Fruit fly (Drosophila melanogaster): Measurements from ENCODE around the gene Neb-cGP.

The Neb-cGP gene

DNA sequence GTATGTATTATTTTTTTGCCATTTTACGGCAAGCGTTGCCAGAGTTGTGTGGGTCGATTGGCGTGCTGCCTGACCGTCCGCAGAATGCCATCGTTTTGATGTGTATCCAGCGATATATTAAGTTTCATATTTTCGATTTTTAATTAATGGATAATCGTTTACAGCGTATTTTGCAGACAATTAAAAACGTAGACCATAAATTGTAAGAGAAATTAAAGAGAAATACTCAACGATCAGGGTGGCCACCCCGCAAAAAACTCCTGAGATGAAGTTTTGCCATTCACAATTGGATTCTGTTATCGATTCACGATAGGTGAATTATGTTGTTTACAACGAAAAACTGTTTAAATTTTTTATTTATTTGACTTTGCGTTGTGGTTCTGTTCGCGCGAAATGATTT, 14.1 kb downstream of the Neb-cGP start, which contains the start of gene nocte:
TSS of gene nocte (minus strand) at position 51 of the 400 bp plus-strand sequence.
- TF ChIP-seq CG6276 (GFP tag; optimal IDR thresholded peaks at IDR 0.05) (no peak), Eip78C (GFP tag) (peak; percentile 52), CG10631 (GFP tag; optimal IDR thresholded peaks at IDR 0.05) (peak; percentile 11), Hr39 (GFP tag; optimal IDR thresholded peaks at IDR 0.05) (peak; percentile 18), CG31627 (GFP tag; optimal IDR thresholded peaks at IDR 0.05) (peak; percentile 19), svp (GFP tag) (peak; percentile 76), esn (GFP tag; optimal IDR thresholded peaks at IDR 0.05) (peak; percentile 22), CG1621 (tag; optimal IDR thresholded peaks at IDR 0.05) (no peak), cyc (GFP tag; optimal IDR thresholded peaks at IDR 0.05) (peak; percentile 28)

DNA sequence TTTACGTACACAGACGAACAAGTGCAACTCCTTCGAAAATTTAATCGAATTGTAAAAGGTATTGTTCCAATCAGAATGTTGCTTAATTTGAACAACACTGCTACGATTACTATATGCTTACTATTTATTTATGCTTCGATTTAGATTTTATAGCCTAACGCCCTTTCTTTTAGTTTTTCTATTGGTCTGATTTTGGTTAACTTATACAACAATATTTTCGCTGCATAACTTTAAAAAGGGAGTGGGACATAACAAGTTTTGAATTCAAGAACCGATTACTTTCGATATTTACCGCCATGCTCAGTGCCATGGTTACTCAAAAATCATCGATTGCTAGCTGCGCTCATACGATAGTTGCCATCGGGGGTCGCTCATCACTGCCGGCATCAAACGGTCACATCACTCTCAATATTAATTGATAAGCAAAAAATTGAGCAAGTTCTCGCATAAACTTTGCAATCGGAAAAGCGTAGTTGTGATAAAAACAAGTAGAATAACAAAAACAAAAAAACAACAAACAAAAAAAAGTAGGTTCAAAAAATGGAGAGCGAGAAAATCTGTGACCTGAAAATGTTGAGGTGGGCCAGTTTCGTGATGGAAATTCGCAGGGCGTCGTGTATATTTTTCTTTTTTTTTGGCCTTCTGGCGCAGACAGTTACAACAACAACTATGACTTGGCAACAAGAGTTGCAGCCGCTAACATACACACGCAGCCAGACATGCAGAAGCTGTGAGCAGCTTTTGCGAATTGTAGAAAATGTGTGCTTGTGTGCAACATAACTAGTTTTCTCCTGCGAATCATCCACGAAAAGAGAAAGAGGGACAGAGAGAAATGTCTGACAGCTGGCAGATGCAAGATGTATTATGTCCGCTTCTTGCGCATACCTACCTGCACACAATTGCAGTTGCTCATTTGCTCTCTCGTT, 18.2 kb downstream of the Neb-cGP start, which contains the start of the genes CG2887 and PPP4R2r:
TSS of gene CG2887 (minus strand) at position 51 of the 926 bp plus-strand sequence.
TSS of gene PPP4R2r (plus strand) at position 396 of the 926 bp plus-strand sequence.
- TF ChIP-seq salr (GFP tag; optimal IDR thresholded peaks at IDR 0.05), result peak in 1 of 2 experiments; percentile 8
- no peak for TF ChIP-seq CG16779 (tag; optimal IDR thresholded peaks at IDR 0.05)
- no peak for TF ChIP-seq Hr39 (GFP tag; optimal IDR thresholded peaks at IDR 0.05)
- TF ChIP-seq Eip78C (GFP tag), result peak; percentile 76
- TF ChIP-seq CG31627 (GFP tag; optimal IDR thresholded peaks at IDR 0.05), result no peak
- no peak for TF ChIP-seq lz (GFP tag; optimal IDR thresholded peaks at IDR 0.05)
- TF ChIP-seq CG11294 (GFP tag; IDR thresholded peaks at IDR 0.05), result no peak
- no peak for TF ChIP-seq CG8319 (GFP tag; optimal IDR thresholded peaks at IDR 0.05)
- peak; percentile 28 for TF ChIP-seq CG6854 (GFP tag; optimal IDR thresholded peaks at IDR 0.05)
- TF ChIP-seq CG6163 (GFP tag; IDR thresholded peaks at IDR 0.05), result 0 out of 3 replicates have a peak, but pooled peaks have one; percentile 6
- TF ChIP-seq dac (GFP tag; optimal IDR thresholded peaks at IDR 0.05), result no peak
- TF ChIP-seq Sox102F (GFP tag; optimal IDR thresholded peaks at IDR 0.05), result no peak
- peak; percentile 53 for TF ChIP-seq svp (GFP tag)
- peak; percentile 49; the same call in 1 of the 2 replicates for TF ChIP-seq CG15336 (GFP tag; IDR thresholded peaks at IDR 0.05)
- TF ChIP-seq Gug (GFP tag; IDR thresholded peaks at IDR 0.05), result no peak
- TF ChIP-seq topi (GFP tag; optimal IDR thresholded peaks at IDR 0.05), result no peak
- TF ChIP-seq CG6276 (GFP tag; optimal IDR thresholded peaks at IDR 0.05), result peak; percentile 47
- TF ChIP-seq Lpt (GFP tag; optimal IDR thresholded peaks at IDR 0.05), result peak; percentile 30
- no peak for TF ChIP-seq fd85E (GFP tag; optimal IDR thresholded peaks at IDR 0.05)
- TF ChIP-seq Hr38 (GFP tag; optimal IDR thresholded peaks at IDR 0.05), result no peak
- no peak for TF ChIP-seq CG10669 (GFP tag; optimal IDR thresholded peaks at IDR 0.05)
- TF ChIP-seq CG3032 (tag; optimal IDR thresholded peaks at IDR 0.05), result no peak
- TF ChIP-seq fd59A (GFP tag; optimal IDR thresholded peaks at IDR 0.05), result no peak
- TF ChIP-seq acj6 (GFP tag; optimal IDR thresholded peaks at IDR 0.05), result no peak
- no peak for TF ChIP-seq CG34406 (GFP tag; optimal IDR thresholded peaks at IDR 0.05)
- no peak for TF ChIP-seq eg (GFP tag; IDR thresholded peaks at IDR 0.05)
- TF ChIP-seq vri (GFP tag; optimal IDR thresholded peaks at IDR 0.05), result no peak
- no peak for TF ChIP-seq pdm3 (GFP tag; optimal IDR thresholded peaks at IDR 0.05)
- peak; percentile 20 for TF ChIP-seq net (GFP tag; optimal IDR thresholded peaks at IDR 0.05)
- peak; percentile 27 for TF ChIP-seq CG6808 (GFP tag; optimal IDR thresholded peaks at IDR 0.05)
- no peak for TF ChIP-seq CG9139 (GFP tag; optimal IDR thresholded peaks at IDR 0.05)
- TF ChIP-seq Ets21C (GFP tag; optimal IDR thresholded peaks at IDR 0.05), result no peak
- no peak for TF ChIP-seq CG11762 (GFP tag; optimal IDR thresholded peaks at IDR 0.05; ENCODE audit: insufficient read depth)
- no peak for TF ChIP-seq Blimp-1 (GFP tag; optimal IDR thresholded peaks at IDR 0.05)
- TF ChIP-seq CG6792 (GFP tag; optimal IDR thresholded peaks at IDR 0.05), result no peak
- TF ChIP-seq Met (GFP tag; optimal IDR thresholded peaks at IDR 0.05), result no peak
- no peak for TF ChIP-seq CG10631 (GFP tag; optimal IDR thresholded peaks at IDR 0.05)
- no peak for TF ChIP-seq CG7368 (GFP tag; optimal IDR thresholded peaks at IDR 0.05)
- no peak for TF ChIP-seq fkh (GFP tag; optimal IDR thresholded peaks at IDR 0.05)
- TF ChIP-seq CG11902 (GFP tag; optimal IDR thresholded peaks at IDR 0.05), result no peak
- no peak for TF ChIP-seq Smox (GFP tag; optimal IDR thresholded peaks at IDR 0.05)
- peak; percentile 54; the same call in 2 of the 3 replicates for TF ChIP-seq CG8119 (GFP tag; IDR thresholded peaks at IDR 0.05)
- TF ChIP-seq CG4318 (GFP tag; optimal IDR thresholded peaks at IDR 0.05), result no peak
- no peak for TF ChIP-seq Eip93F (GFP tag; optimal IDR thresholded peaks at IDR 0.05)
- TF ChIP-seq esn (GFP tag; optimal IDR thresholded peaks at IDR 0.05), result peak; percentile 10
